Fruit fly (Drosophila melanogaster): ENCODE results near the gene Ent1.

Gene Ent1

DNA sequence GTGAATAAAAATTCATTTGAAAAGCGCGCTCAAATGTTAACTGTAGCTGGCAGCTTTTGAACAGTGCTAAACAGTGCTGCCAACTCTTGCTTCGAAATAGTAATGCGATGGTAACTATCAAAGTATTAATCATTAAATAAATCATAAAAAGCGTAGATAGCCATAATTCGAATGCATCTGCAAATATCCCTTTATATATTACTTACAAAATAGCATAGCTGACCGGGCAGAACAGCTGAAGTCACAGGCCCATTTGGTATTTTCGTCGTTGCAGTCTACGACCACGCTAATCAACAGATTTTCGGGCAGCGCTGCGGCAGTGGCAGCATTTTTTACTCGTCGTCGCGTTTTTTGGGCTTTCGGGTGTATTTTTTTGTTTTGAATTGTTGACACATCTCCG, 52.0 kb downstream of the Ent1 start, which contains the start of gene Plc21C (continued):
- TF ChIP-seq Ets97D (GFP tag; optimal IDR thresholded peaks at IDR 0.05) (peak; percentile 84), CG12744 (GFP tag; optimal IDR thresholded peaks at IDR 0.05) (no peak), zen2 (GFP tag; IDR thresholded peaks at IDR 0.05; ENCODE audit: partially characterized antibody) (no peak; the same call in 2 of the 3 replicates), CG12659 (GFP tag; optimal IDR thresholded peaks at IDR 0.05) (peak; percentile 69), kay (GFP tag; optimal IDR thresholded peaks at IDR 0.05) (peak; percentile 21), tgo (GFP tag; IDR thresholded peaks at IDR 0.05) (0 out of 3 replicates have a peak, but pooled peaks have one; percentile 23), CG33213 (GFP tag; optimal IDR thresholded peaks at IDR 0.05) (peak; percentile 52), hb (GFP tag; IDR thresholded peaks at IDR 0.05; ENCODE audit: partially characterized antibody) (no peak), insv (GFP tag; optimal IDR thresholded peaks at IDR 0.05) (no peak), CG6272 (GFP tag; IDR thresholded peaks at IDR 0.05) (no peak), CG13287 (GFP tag; IDR thresholded peaks at IDR 0.05; ENCODE audit: partially characterized antibody) (peak; percentile 44), Hr51 (GFP tag; optimal IDR thresholded peaks at IDR 0.05) (peak; percentile 28 to 64), CG8478 (optimal IDR thresholded peaks at IDR 0.05) (no peak), CG3407 (GFP tag; optimal IDR thresholded peaks at IDR 0.05) (no peak), pan (optimal IDR thresholded peaks at IDR 0.05) (no peak), pan (GFP tag; optimal IDR thresholded peaks at IDR 0.05 in 1 of 2, IDR thresholded peaks at IDR 0.05 in 1 of 2) (no peak), NC2β (GFP tag; optimal IDR thresholded peaks at IDR 0.05) (peak; percentile 67), NK7.1 (GFP tag; optimal IDR thresholded peaks at IDR 0.05) (peak; percentile 49), lola (GFP tag; optimal IDR thresholded peaks at IDR 0.05) (peak in 1 of 3 experiments; percentile 22), fru (optimal IDR thresholded peaks at IDR 0.05) (no peak), CG18619 (GFP tag; optimal IDR thresholded peaks at IDR 0.05) (no peak), mam (GFP tag; optimal IDR thresholded peaks at IDR 0.05) (peak; percentile 57), grau (tag; optimal IDR thresholded peaks at IDR 0.05) (peak; percentile 58), al (GFP tag; IDR thresholded peaks at IDR 0.05) (peak; percentile 16; the same call in 1 of the 2 replicates), Gug (GFP tag; IDR thresholded peaks at IDR 0.05) (no peak), amos (GFP tag; IDR thresholded peaks at IDR 0.05; ENCODE audit: partially characterized antibody) (peak; percentile 31; the same call in 1 of the 2 replicates), Sry-δ (GFP tag; optimal IDR thresholded peaks at IDR 0.05) (peak; percentile 65), ac (GFP tag; optimal IDR thresholded peaks at IDR 0.05) (no peak), ERR (GFP tag; optimal IDR thresholded peaks at IDR 0.05) (peak; percentile 29), Bdp1 (GFP tag; optimal IDR thresholded peaks at IDR 0.05) (peak; percentile 10), CG2678 (tag; optimal IDR thresholded peaks at IDR 0.05) (peak; percentile 56), trem (tag; optimal IDR thresholded peaks at IDR 0.05) (peak; percentile 100), CG3163 (GFP tag; optimal IDR thresholded peaks at IDR 0.05) (peak; percentile 43), fd3F (GFP tag; optimal IDR thresholded peaks at IDR 0.05) (no peak), CG12155 (GFP tag; optimal IDR thresholded peaks at IDR 0.05) (peak; percentile 91), esg (GFP tag; conservative IDR thresholded peaks at IDR 0.05) (no peak), otp (GFP tag; IDR thresholded peaks at IDR 0.05) (no peak), B-H2 (GFP tag; optimal IDR thresholded peaks at IDR 0.05) (peak; percentile 49), chinmo (GFP tag; IDR thresholded peaks at IDR 0.05; ENCODE audit: partially characterized antibody) (no peak), Fer1 (GFP tag; optimal IDR thresholded peaks at IDR 0.05) (peak; percentile 51), az2 (GFP tag; optimal IDR thresholded peaks at IDR 0.05) (peak; percentile 26), CG17385 (GFP tag; optimal IDR thresholded peaks at IDR 0.05) (no peak), Nf-YB (GFP tag; optimal IDR thresholded peaks at IDR 0.05) (peak; percentile 6), HmgZ (tag; optimal IDR thresholded peaks at IDR 0.05) (peak; percentile 80), gfzf (GFP tag; optimal IDR thresholded peaks at IDR 0.05) (peak; percentile 93), dmrt99B (tag; optimal IDR thresholded peaks at IDR 0.05) (peak; percentile 17), Rfx (GFP tag; IDR thresholded peaks at IDR 0.05) (peak; percentile 63; the same call in 1 of the 2 replicates), usp (GFP tag; optimal IDR thresholded peaks at IDR 0.05) (no peak), CG8290 (GFP tag; optimal IDR thresholded peaks at IDR 0.05) (no peak), CG8290 (tag; optimal IDR thresholded peaks at IDR 0.05) (peak in 1 of 2 experiments; percentile 56), Lhr (GFP tag; optimal IDR thresholded peaks at IDR 0.05) (peak; percentile 75), CG3726 (GFP tag; IDR thresholded peaks at IDR 0.05) (no peak)

Measured in whole organism, embryonic.